Fruit fly (Drosophila melanogaster): ENCODE measurements around the gene Ubx.
A peak's percentile ranks its signal among the peaks of the same experiment; 100 is the strongest.

Ubx gene

dm6 chr3R:16748558-16749172, 14.4 kb upstream of the Ubx start (continued):
- TF ChIP-seq CG18599 (GFP tag; optimal IDR thresholded peaks at IDR 0.05) (peak; percentile 4), CG5180 (GFP tag; optimal IDR thresholded peaks at IDR 0.05) (peak; percentile 27), HLH54F (GFP tag; optimal IDR thresholded peaks at IDR 0.05) (no peak), sc (optimal IDR thresholded peaks at IDR 0.05) (no peak), sc (GFP tag; optimal IDR thresholded peaks at IDR 0.05) (no peak), CG10959 (GFP tag; IDR thresholded peaks at IDR 0.05) (peak; percentile 43; the same call in 1 of the 2 replicates), amos (GFP tag; IDR thresholded peaks at IDR 0.05; ENCODE audit: partially characterized antibody) (no peak), CG9437 (GFP tag; optimal IDR thresholded peaks at IDR 0.05) (no peak), Dbx (GFP tag; IDR thresholded peaks at IDR 0.05) (no peak), CG6689 (GFP tag; IDR thresholded peaks at IDR 0.05) (no peak), Dek (tag; optimal IDR thresholded peaks at IDR 0.05) (no peak), crp (GFP tag; optimal IDR thresholded peaks at IDR 0.05) (no peak), lbe (GFP tag; optimal IDR thresholded peaks at IDR 0.05) (no peak), CHES-1-like (GFP tag; optimal IDR thresholded peaks at IDR 0.05) (peak; percentile 13), Lpt (GFP tag; optimal IDR thresholded peaks at IDR 0.05) (no peak), Nf-YC (tag; optimal IDR thresholded peaks at IDR 0.05) (peak; percentile 46), usp (GFP tag; optimal IDR thresholded peaks at IDR 0.05) (no peak), CG17802 (tag; optimal IDR thresholded peaks at IDR 0.05) (no peak), dan (GFP tag; IDR thresholded peaks at IDR 0.05) (no peak), CG17385 (GFP tag; optimal IDR thresholded peaks at IDR 0.05) (no peak), prd (optimal IDR thresholded peaks at IDR 0.05) (no peak), prd (GFP tag; IDR thresholded peaks at IDR 0.05) (0 out of 3 replicates have a peak, but pooled peaks have one; percentile 13), wdn (GFP tag; IDR thresholded peaks at IDR 0.05) (no peak), H2.0 (GFP tag; IDR thresholded peaks at IDR 0.05) (0 out of 2 replicates have a peak, but pooled peaks have one; percentile 19), CG7963 (GFP tag; IDR thresholded peaks at IDR 0.05; ENCODE audit: partially characterized antibody) (no peak), CG3847 (GFP tag; IDR thresholded peaks at IDR 0.05) (no peak), Hr78 (GFP tag; optimal IDR thresholded peaks at IDR 0.05) (no peak), klu (GFP tag; IDR thresholded peaks at IDR 0.05) (no peak), psq (GFP tag; optimal IDR thresholded peaks at IDR 0.05) (no peak), dpn (GFP tag; optimal IDR thresholded peaks at IDR 0.05) (peak; percentile 54 to 57), sd (tag; optimal IDR thresholded peaks at IDR 0.05) (peak; percentile 2), bbx (GFP tag; IDR thresholded peaks at IDR 0.05; ENCODE audit: partially characterized antibody) (no peak), HmgD (GFP tag; optimal IDR thresholded peaks at IDR 0.05) (peak; percentile 51), ATbp (GFP tag; optimal IDR thresholded peaks at IDR 0.05) (no peak), Side (GFP tag; optimal IDR thresholded peaks at IDR 0.05) (peak; percentile 11), HHEX (GFP tag; optimal IDR thresholded peaks at IDR 0.05) (no peak), CG43689 (GFP tag; IDR thresholded peaks at IDR 0.05) (no peak), ap (GFP tag; IDR thresholded peaks at IDR 0.05) (no peak), Hand (GFP tag; optimal IDR thresholded peaks at IDR 0.05) (no peak), insv (GFP tag; optimal IDR thresholded peaks at IDR 0.05) (peak in 1 of 2 experiments; percentile 74), Dip2 (GFP tag; IDR thresholded peaks at IDR 0.05) (no peak), crc (GFP tag; optimal IDR thresholded peaks at IDR 0.05) (no peak), Mad (GFP tag; optimal IDR thresholded peaks at IDR 0.05) (no peak), gsb (GFP tag; IDR thresholded peaks at IDR 0.05) (no peak), Camta (GFP tag; optimal IDR thresholded peaks at IDR 0.05) (peak; percentile 32), CG15479 (GFP tag; optimal IDR thresholded peaks at IDR 0.05) (no peak), CG1024 (GFP tag; IDR thresholded peaks at IDR 0.05) (no peak), CG4730 (GFP tag; IDR thresholded peaks at IDR 0.05) (no peak), BEAF-32 (GFP tag; optimal IDR thresholded peaks at IDR 0.05) (no peak), mirr (GFP tag; optimal IDR thresholded peaks at IDR 0.05) (no peak), sim (GFP tag; IDR thresholded peaks at IDR 0.05) (0 out of 2 replicates have a peak, but pooled peaks have one; percentile 8)

Measured in whole organism, embryonic.